Fruit fly (Drosophila melanogaster) whole organism, embryonic: Measurements from ENCODE around the gene Arc42.
A peak's percentile ranks its signal among the peaks of the same experiment; 100 is the strongest.

Experiments
- Antp ChIP-seq: fragments of 200-800 bp; sonication (Bioruptor generic); optimal IDR thresholded peaks from 3 replicates; lab custom pipeline; 2016; ENCODE audit warnings: missing biosample characterization, missing genetic modification characterization
- BtbVII ChIP-seq: fragments of 200-800 bp; sonication (Bioruptor generic); optimal IDR thresholded peaks from 3 replicates; lab custom pipeline; 2017; ENCODE audit warnings: missing biosample characterization, mild to moderate bottlenecking, missing genetic modification characterization
- CG1024 ChIP-seq: fragments of 200-800 bp; sonication (Bioruptor generic); IDR thresholded peaks from 2 replicates; pipeline ENCODE4 v1.3.6; 2022; ENCODE audit warnings: missing biosample characterization, missing genetic modification characterization
- CG13287 ChIP-seq: fragments of 200-800 bp; sonication (Bioruptor generic); IDR thresholded peaks from 2 replicates; pipeline ENCODE4 v1.3.6; 2022; ENCODE audit warnings: missing biosample characterization, missing genetic modification characterization; ENCODE audit not compliant: partially characterized antibody
- CG13424 ChIP-seq: fragments of 200-800 bp; sonication (Bioruptor generic); optimal IDR thresholded peaks from 2 replicates; lab custom pipeline; 2019; ENCODE audit warnings: missing biosample characterization, mild to moderate bottlenecking, missing genetic modification characterization, moderate library complexity
- CG14441 ChIP-seq: fragments of 200-800 bp; sonication (Bioruptor generic); IDR thresholded peaks from 2 replicates; pipeline ENCODE4 v1.3.6; 2022; ENCODE audit warnings: missing biosample characterization, missing genetic modification characterization
- CG16779 ChIP-seq: fragments of 200-800 bp; sonication (Bioruptor generic); IDR thresholded peaks from 2 replicates; pipeline ENCODE4 v1.3.6; 2022; ENCODE audit warnings: missing biosample characterization, missing genetic modification characterization
- CG17361 ChIP-seq: fragments of 200-800 bp; sonication (Bioruptor generic); IDR thresholded peaks from 3 replicates; pipeline ENCODE4 v1.3.6; 2022; ENCODE audit warnings: missing biosample characterization, missing genetic modification characterization
- CG18262 ChIP-seq: fragments of 200-800 bp; optimal IDR thresholded peaks from 3 replicates; lab custom pipeline; 2019; ENCODE audit warnings: missing biosample characterization, mild to moderate bottlenecking, missing genetic modification characterization, moderate library complexity
- CG18476 ChIP-seq: fragments of 200-800 bp; sonication (Bioruptor generic); optimal IDR thresholded peaks from 2 replicates; lab custom pipeline; 2016; ENCODE audit warnings: missing biosample characterization, mild to moderate bottlenecking, missing genetic modification characterization
- CG2678 ChIP-seq: fragments of 200-800 bp; sonication (Bioruptor generic); optimal IDR thresholded peaks from 3 replicates; lab custom pipeline; 2019; ENCODE audit warnings: missing biosample characterization, mild to moderate bottlenecking, missing genetic modification characterization, moderate library complexity
- CG31365 ChIP-seq: fragments of 200-800 bp; sonication (Bioruptor generic); optimal IDR thresholded peaks from 2 replicates; lab custom pipeline; 2018; ENCODE audit warnings: missing biosample characterization, mild to moderate bottlenecking, missing genetic modification characterization
- CG31388 ChIP-seq: fragments of 200-800 bp; sonication (Bioruptor generic); optimal IDR thresholded peaks from 2 replicates; lab custom pipeline; 2016; ENCODE audit warnings: missing biosample characterization, missing genetic modification characterization
- CG32772 ChIP-seq: fragments of 200-800 bp; sonication (Bioruptor generic); IDR thresholded peaks from 2 replicates; pipeline ENCODE4 v1.3.6; 2022; ENCODE audit warnings: missing biosample characterization, missing genetic modification characterization
- CG6683 ChIP-seq: fragments of 200-800 bp; sonication (Bioruptor generic); optimal IDR thresholded peaks from 2 replicates; lab custom pipeline; 2017; ENCODE audit warnings: missing biosample characterization, mild to moderate bottlenecking, missing genetic modification characterization, missing genetic modification reagents
- CG7271 ChIP-seq: fragments of 200-800 bp; sonication (Bioruptor generic); optimal IDR thresholded peaks from 2 replicates; lab custom pipeline; 2018; ENCODE audit warnings: missing biosample characterization, mild to moderate bottlenecking, missing genetic modification characterization, moderate library complexity
- CG8359 ChIP-seq: fragments of 200-800 bp; sonication (Bioruptor generic); optimal IDR thresholded peaks from 2 replicates; lab custom pipeline; 2017; ENCODE audit warnings: missing biosample characterization, mild to moderate bottlenecking, missing genetic modification characterization, borderline replicate concordance
- CG9609 ChIP-seq: fragments of 200-800 bp; sonication (Bioruptor generic); optimal IDR thresholded peaks from 3 replicates; lab custom pipeline; 2016; ENCODE audit warnings: missing biosample characterization, missing genetic modification characterization
- Dref ChIP-seq: fragments of 200-800 bp; sonication (Bioruptor generic); IDR thresholded peaks from 2 replicates; pipeline ENCODE4 v1.3.6; 2022; ENCODE audit warnings: missing biosample characterization, missing genetic modification characterization
- H15 ChIP-seq: fragments of 200-800 bp; sonication (Bioruptor generic); IDR thresholded peaks from 3 replicates; pipeline ENCODE4 v1.3.6; 2022; ENCODE audit warnings: missing biosample characterization, missing genetic modification characterization
- HLHmδ ChIP-seq: fragments of 200-800 bp; sonication (Bioruptor generic); optimal IDR thresholded peaks from 2 replicates; lab custom pipeline; 2018; ENCODE audit warnings: missing biosample characterization, mild to moderate bottlenecking, missing genetic modification characterization, moderate library complexity
- Hr51 ChIP-seq, 2 experiments: fragments of 200-800 bp; sonication (Bioruptor generic); optimal IDR thresholded peaks; 2 replicates in 1 of 2; 3 replicates in 1 of 2; lab custom pipeline; 2016 to 2018; ENCODE audit warnings: missing biosample characterization in 2 of 2, missing genetic modification characterization in 2 of 2, mild to moderate bottlenecking in 1 of 2, moderate library complexity in 1 of 2
- Myb ChIP-seq: fragments of 200-800 bp; sonication (Bioruptor generic); optimal IDR thresholded peaks from 2 replicates; lab custom pipeline; 2016; ENCODE audit warnings: missing biosample characterization, missing genetic modification characterization
- Neu2 ChIP-seq: fragments of 200-800 bp; sonication (Bioruptor generic); optimal IDR thresholded peaks from 3 replicates; lab custom pipeline; 2016; ENCODE audit warnings: missing biosample characterization, missing genetic modification characterization, borderline replicate concordance
- NfI ChIP-seq: fragments of 200-800 bp; sonication (Bioruptor generic); optimal IDR thresholded peaks from 3 replicates; lab custom pipeline; 2018; ENCODE audit warnings: missing biosample characterization, mild to moderate bottlenecking, missing genetic modification characterization, moderate library complexity
- Optix ChIP-seq: fragments of 200-800 bp; sonication (Bioruptor generic); IDR thresholded peaks from 3 replicates; pipeline ENCODE4 v1.3.6; 2022; ENCODE audit warnings: missing biosample characterization, missing genetic modification characterization
- Spps ChIP-seq: fragments of 200-800 bp; sonication (Bioruptor generic); optimal IDR thresholded peaks from 2 replicates; lab custom pipeline; 2018; ENCODE audit warnings: missing biosample characterization, mild to moderate bottlenecking, missing genetic modification characterization
- Sry-δ ChIP-seq: fragments of 200-800 bp; sonication (Bioruptor generic); optimal IDR thresholded peaks from 2 replicates; lab custom pipeline; 2016; ENCODE audit warnings: missing biosample characterization, missing genetic modification characterization
- TFAM ChIP-seq: fragments of 200-800 bp; sonication (Bioruptor generic); optimal IDR thresholded peaks from 2 replicates; lab custom pipeline; 2017; ENCODE audit warnings: missing biosample characterization, missing genetic modification characterization, inconsistent platforms
- al ChIP-seq: fragments of 200-800 bp; sonication (Bioruptor generic); IDR thresholded peaks from 2 replicates; pipeline ENCODE4 v1.3.6; 2022; ENCODE audit warnings: missing biosample characterization, missing genetic modification characterization
- ara ChIP-seq: fragments of 200-800 bp; sonication (Bioruptor generic); IDR thresholded peaks from 2 replicates; pipeline ENCODE4 v1.3.6; 2022; ENCODE audit warnings: missing biosample characterization, missing genetic modification characterization
- bab2 ChIP-seq: fragments of 200-800 bp; sonication (Bioruptor generic); optimal IDR thresholded peaks from 2 replicates; lab custom pipeline; 2016; ENCODE audit warnings: missing biosample characterization, missing genetic modification characterization
- cg ChIP-seq: fragments of 200-800 bp; sonication (Bioruptor generic); optimal IDR thresholded peaks from 3 replicates; lab custom pipeline; 2019; ENCODE audit warnings: missing biosample characterization, mild to moderate bottlenecking, missing genetic modification characterization, moderate library complexity
- crp ChIP-seq, 2 experiments: fragments of 200-800 bp; sonication (Bioruptor generic); optimal IDR thresholded peaks; 2 replicates in 1 of 2; 3 replicates in 1 of 2; lab custom pipeline; 2017; ENCODE audit warnings: missing biosample characterization in 2 of 2, missing genetic modification characterization in 2 of 2, mild to moderate bottlenecking in 1 of 2, moderate library complexity in 1 of 2
- disco-r ChIP-seq: fragments of 200-800 bp; sonication (Bioruptor generic); optimal IDR thresholded peaks from 2 replicates; lab custom pipeline; 2016; ENCODE audit warnings: missing biosample characterization, missing genetic modification characterization
- dysf ChIP-seq: fragments of 200-800 bp; sonication (Bioruptor generic); IDR thresholded peaks from 3 replicates; pipeline ENCODE4 v1.3.6; 2022; ENCODE audit warnings: missing biosample characterization, missing genetic modification characterization
- fru ChIP-seq: fragments of >200 bp; optimal IDR thresholded peaks from 2 replicates; lab custom pipeline; 2017
- gfzf ChIP-seq: fragments of 200-800 bp; sonication (Bioruptor generic); optimal IDR thresholded peaks from 2 replicates; lab custom pipeline; 2016; ENCODE audit warnings: missing biosample characterization, mild to moderate bottlenecking, missing genetic modification characterization, moderate library complexity
- ham ChIP-seq: fragments of 200-800 bp; sonication (Bioruptor generic); IDR thresholded peaks from 2 replicates; pipeline ENCODE4 v1.3.6; 2022; ENCODE audit warnings: missing biosample characterization, missing genetic modification characterization
- hkb ChIP-seq, 2 experiments: fragments of 200-800 bp in 1 of 2; fragments of >200 bp in 1 of 2; sonication (Bioruptor generic) in 1 of 2; IDR thresholded peaks in 1 of 2; optimal IDR thresholded peaks in 1 of 2; 2 replicates each; pipeline versions ENCODE4 v1.3.6 to Lab custom; 2017 to 2022; ENCODE audit warnings: missing biosample characterization in 1 of 2, missing genetic modification characterization in 1 of 2
- hth ChIP-seq: fragments of >200 bp; optimal IDR thresholded peaks from 2 replicates; lab custom pipeline; 2017; ENCODE audit warnings: inconsistent platforms
- mam ChIP-seq: fragments of 200-800 bp; sonication (Bioruptor generic); optimal IDR thresholded peaks from 3 replicates; lab custom pipeline; 2016; ENCODE audit warnings: missing biosample characterization, missing genetic modification characterization
- schlank ChIP-seq: fragments of 200-800 bp; sonication (Bioruptor generic); optimal IDR thresholded peaks from 2 replicates; lab custom pipeline; 2018; ENCODE audit warnings: missing biosample characterization, mild to moderate bottlenecking, missing genetic modification characterization
- so ChIP-seq: fragments of 200-800 bp; sonication (Bioruptor generic); IDR thresholded peaks from 3 replicates; pipeline ENCODE4 v1.3.6; 2022; ENCODE audit warnings: missing biosample characterization, missing genetic modification characterization
- sob ChIP-seq: fragments of 200-800 bp; sonication (Bioruptor generic); IDR thresholded peaks from 2 replicates; pipeline ENCODE4 v1.3.6; 2022; ENCODE audit warnings: missing biosample characterization, missing genetic modification characterization
- sug ChIP-seq: fragments of 200-800 bp; optimal IDR thresholded peaks from 2 replicates; lab custom pipeline; 2019; ENCODE audit warnings: missing biosample characterization, mild to moderate bottlenecking, missing genetic modification characterization, moderate library complexity
- tgo ChIP-seq: fragments of 200-800 bp; sonication (Bioruptor generic); IDR thresholded peaks from 3 replicates; pipeline ENCODE4 v1.3.6; 2022; ENCODE audit warnings: missing biosample characterization, missing genetic modification characterization
- trem ChIP-seq: fragments of 200-800 bp; optimal IDR thresholded peaks from 3 replicates; lab custom pipeline; 2019; ENCODE audit warnings: missing biosample characterization, mild to moderate bottlenecking, missing genetic modification characterization, moderate library complexity
- ttk ChIP-seq: fragments of 200-800 bp; sonication (Bioruptor generic); IDR thresholded peaks from 2 replicates; pipeline ENCODE4 v2.1.2; 2022; ENCODE audit warnings: missing biosample characterization, missing genetic modification characterization
- vnd ChIP-seq: fragments of 200-800 bp; sonication (Bioruptor generic); IDR thresholded peaks from 3 replicates; pipeline ENCODE4 v1.3.6; 2022; ENCODE audit warnings: missing biosample characterization, missing genetic modification characterization; ENCODE audit not compliant: partially characterized antibody
- vvl ChIP-seq: fragments of 200-800 bp; sonication (Bioruptor generic); IDR thresholded peaks from 2 replicates; pipeline ENCODE4 v1.3.6; 2022; ENCODE audit warnings: missing biosample characterization, missing genetic modification characterization

Gene Arc42

DNA sequence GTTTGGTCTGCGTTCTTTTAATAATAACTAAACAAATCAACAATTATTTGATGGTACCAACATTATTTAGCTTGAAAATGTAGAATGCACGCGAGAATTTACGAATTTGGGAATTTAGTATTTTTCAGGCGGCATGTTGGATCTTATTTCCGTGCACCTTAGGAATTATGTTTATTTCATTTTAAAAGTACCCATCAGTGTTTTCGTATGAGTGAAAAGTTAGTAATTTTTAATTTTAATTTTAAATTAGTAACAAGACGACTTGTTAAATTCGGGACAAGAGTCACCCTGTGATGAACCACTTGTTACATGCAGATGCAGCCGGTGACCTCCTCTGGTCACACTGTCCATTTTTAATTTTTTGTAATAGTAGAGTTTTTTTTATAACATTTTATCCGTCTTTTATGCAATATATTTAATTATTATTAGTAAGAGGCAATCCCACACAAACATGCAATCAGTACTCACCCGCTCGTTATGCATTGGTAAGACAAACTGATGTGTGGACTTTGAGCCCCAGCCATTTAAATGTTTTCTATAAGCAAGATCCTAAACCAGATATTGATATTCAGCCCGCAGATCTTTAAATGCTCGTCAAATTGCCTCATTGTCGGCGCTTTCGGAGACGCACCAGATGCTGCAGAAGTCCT lies at the start of gene Arc42, which contains the start of gene CG17186 (continued):
- TF ChIP-seq crp (GFP tag; optimal IDR thresholded peaks at IDR 0.05; lab: Kevin White, UChicago) (no peak), CG8359 (no peak), TFAM (GFP tag; lab: Kevin White, UChicago) (no peak), trem (tag; lab: Kevin White, UChicago) (peak; percentile 71), CG13424 (tag; lab: Kevin White, UChicago) (peak; percentile 43), disco-r (GFP tag; lab: Kevin White, UChicago) (no peak), vnd (GFP tag; lab: Robert Waterston, UW) (no peak), schlank (tag; lab: Kevin White, UChicago) (no peak), Neu2 (no peak), CG1024 (GFP tag; lab: Robert Waterston, UW) (no peak), Spps (tag; lab: Kevin White, UChicago) (peak; percentile 12), vvl (no peak), Myb (GFP tag; lab: Kevin White, UChicago) (peak; percentile 8), CG18476 (GFP tag; lab: Kevin White, UChicago) (peak; percentile 1), CG31388 (GFP tag; lab: Kevin White, UChicago) (no peak), sob (GFP tag; lab: Robert Waterston, UW) (no peak), mam (GFP tag; lab: Kevin White, UChicago) (no peak), fru (no peak), so (GFP tag; lab: Robert Waterston, UW) (no peak), HLHmδ (GFP tag; lab: Kevin White, UChicago) (no peak), gfzf (GFP tag; lab: Kevin White, UChicago) (peak; percentile 88), al (GFP tag; lab: Robert Waterston, UW) (no peak), H15 (GFP tag; lab: Robert Waterston, UW) (no peak), CG7271 (tag; lab: Kevin White, UChicago) (no peak), hth (lab: Kevin White, UChicago) (no peak), CG14441 (GFP tag; lab: Robert Waterston, UW) (no peak), CG2678 (tag; lab: Kevin White, UChicago) (peak; percentile 20), cg (GFP tag; lab: Kevin White, UChicago) (no peak), CG6683 (GFP tag; lab: Kevin White, UChicago) (no peak), CG17361 (peak; percentile 31; the same call in 1 of the 3 replicates), ttk (GFP tag; lab: Robert Waterston, UW) (no peak), ham (no peak), bab2 (GFP tag; lab: Kevin White, UChicago) (peak; percentile 15), Hr51 (GFP tag; optimal IDR thresholded peaks at IDR 0.05; lab: Kevin White, UChicago) (peak in 1 of 2 experiments; percentile 1), CG9609 (GFP tag; lab: Kevin White, UChicago) (no peak), CG16779 (GFP tag; lab: Robert Waterston, UW) (no peak), dysf (GFP tag; lab: Robert Waterston, UW) (no peak), Antp (GFP tag; lab: Kevin White, UChicago) (no peak), CG18262 (tag; lab: Kevin White, UChicago) (peak; percentile 19), tgo (GFP tag; lab: Robert Waterston, UW) (no peak), CG32772 (no peak), sug (tag; lab: Kevin White, UChicago) (peak; percentile 23), hkb (optimal IDR thresholded peaks at IDR 0.05; lab: Kevin White, UChicago) (no peak), hkb (GFP tag; IDR thresholded peaks at IDR 0.05; lab: Robert Waterston, UW) (no peak), ara (GFP tag; lab: Robert Waterston, UW) (no peak), CG31365 (tag; lab: Kevin White, UChicago) (no peak), Sry-δ (GFP tag; lab: Kevin White, UChicago) (no peak), BtbVII (GFP tag; lab: Kevin White, UChicago) (no peak), Dref (GFP tag; lab: Robert Waterston, UW) (no peak), NfI (peak; percentile 33), Optix (GFP tag; lab: Robert Waterston, UW) (no peak), CG13287 (GFP tag; lab: Robert Waterston, UW) (peak; percentile 20; the same call in 1 of the 2 replicates)
